Worm (Caenorhabditis elegans) whole organism, L4/young adult: Measurements from ENCODE around the gene Y104H12D.2.
"Not testable (repeated sequence)": the region's sequence is repeated elsewhere in the genome, so short reads cannot be mapped to it uniquely, and the experiment has no call there.

Source experiments
- W03F9.2 ChIP-seq: fragments of 150-350 bp; optimal IDR thresholded peaks from 2 replicates; lab custom pipeline; 2014; ENCODE audit warnings: missing biosample characterization, missing genetic modification characterization
- him-1 ChIP-seq: sonication (generic microtip); optimal IDR thresholded peaks from 2 replicates; lab custom pipeline; 2016; ENCODE audit warnings: missing genotype, missing genetic modification reagents, missing genetic modification characterization, missing compliant biosample characterization

ce11 chrIV:1187502-1187901 is 9.7 kb downstream of the Y104H12D.2 start, which contains the start of gene mdt-20:
- TF ChIP-seq W03F9.2, him-1 (tag; lab: Kevin White, UChicago): not testable (repeated sequence)
